Comparison of ENCODE assay signal across 3 worm cellular contexts in genomic region chrIV:8687605-8688191, ce11.
TF ChIP-seq lines count a peak whose summit lies in the region.

snrp-3 (minus strand) TSS chrIV:8687810.

TF ChIP-seq in whole organism, L1 larva, 84 proteins besides CTCF, POLR2A, EP300 and RAD21 (continued from another document and continues in another):
- TF ChIP-seq hlh-17 (GFP tag; optimal IDR thresholded peaks at IDR 0.05; lab: Kevin White, UChicago; ENCODE audit: borderline replicate concordance) (no peak), mep-1 (tag; optimal IDR thresholded peaks at IDR 0.05; lab: Kevin White, UChicago) (peak; percentile 97), hpl-2 (GFP tag; optimal IDR thresholded peaks at IDR 0.05; lab: Kevin White, UChicago) (peak; percentile 44), nhr-77 (tag; optimal IDR thresholded peaks at IDR 0.05; lab: Kevin White, UChicago) (peak; percentile 69), lin-13 (GFP tag; optimal IDR thresholded peaks at IDR 0.05; lab: Kevin White, UChicago) (peak; percentile 85), ztf-4 (tag; optimal IDR thresholded peaks at IDR 0.05; lab: Kevin White, UChicago) (peak; percentile 50), ama-1 (optimal IDR thresholded peaks at IDR 0.05; lab: Kevin White, UChicago) (peak; percentile 67), sptf-1 (tag; optimal IDR thresholded peaks at IDR 0.05; lab: Kevin White, UChicago) (no peak), ceh-63 (GFP tag; optimal IDR thresholded peaks at IDR 0.05; lab: Kevin White, UChicago) (no peak), xbp-1 (tag; optimal IDR thresholded peaks at IDR 0.05; lab: Kevin White, UChicago) (peak; percentile 85), fkh-10 (GFP tag; optimal IDR thresholded peaks at IDR 0.05; lab: Kevin White, UChicago) (peak; percentile 20), dpl-1 (GFP tag; optimal IDR thresholded peaks at IDR 0.05; lab: Kevin White, UChicago) (peak; percentile 95 to 98 (median 97)), nhr-71 (tag; optimal IDR thresholded peaks at IDR 0.05; lab: Kevin White, UChicago) (peak; percentile 93), lin-14 (GFP tag; optimal IDR thresholded peaks at IDR 0.05; lab: Kevin White, UChicago) (peak; percentile 83), nhr-76 (tag; optimal IDR thresholded peaks at IDR 0.05; lab: Kevin White, UChicago) (no peak), pax-3 (tag; optimal IDR thresholded peaks at IDR 0.05; lab: Kevin White, UChicago) (peak; percentile 44), lir-3 (tag; optimal IDR thresholded peaks at IDR 0.05; lab: Kevin White, UChicago; ENCODE audit: poor library complexity) (peak; percentile 65), snu-23 (GFP tag; optimal IDR thresholded peaks at IDR 0.05; lab: Kevin White, UChicago) (peak; percentile 91), unc-62 (GFP tag; optimal IDR thresholded peaks at IDR 0.05; lab: Kevin White, UChicago) (no peak), lsy-2 (tag; optimal IDR thresholded peaks at IDR 0.05; lab: Kevin White, UChicago) (peak; percentile 92 to 94), skn-1 (tag; optimal IDR thresholded peaks at IDR 0.05; lab: Kevin White, UChicago) (peak; percentile 80), sup-37 (GFP tag; optimal IDR thresholded peaks at IDR 0.05; lab: Kevin White, UChicago) (peak; percentile 0), aha-1 (tag; optimal IDR thresholded peaks at IDR 0.05; lab: Kevin White, UChicago) (peak; percentile 17), elt-3 (tag; optimal IDR thresholded peaks at IDR 0.05; lab: Kevin White, UChicago) (peak in 2 of 6 experiments; percentile 61 to 76), ceh-8 (GFP tag; optimal IDR thresholded peaks at IDR 0.05; lab: Kevin White, UChicago) (peak; percentile 75), efl-1 (optimal IDR thresholded peaks at IDR 0.05; lab: Kevin White, UChicago) (peak; percentile 87 to 96), efl-1 (GFP tag; optimal IDR thresholded peaks at IDR 0.05 in 1 of 2; lab: Kevin White, UChicago) (peak; percentile 95 to 100), C34B4.2 (tag; optimal IDR thresholded peaks at IDR 0.05; lab: Kevin White, UChicago) (no peak), efl-3 (GFP tag; optimal IDR thresholded peaks at IDR 0.05; lab: Kevin White, UChicago) (no peak), pqm-1 (tag; optimal IDR thresholded peaks at IDR 0.05; lab: Kevin White, UChicago) (no peak), rnt-1 (tag; optimal IDR thresholded peaks at IDR 0.05; lab: Kevin White, UChicago) (peak; percentile 89), elt-2 (tag; optimal IDR thresholded peaks at IDR 0.05; lab: Kevin White, UChicago) (peak; percentile 60), ces-1 (GFP tag; optimal IDR thresholded peaks at IDR 0.05; lab: Kevin White, UChicago) (no peak), ceh-88 (GFP tag; IDR thresholded peaks at IDR 0.05; lab: Robert Waterston, UW) (no peak), zag-1 (tag; optimal IDR thresholded peaks at IDR 0.05; lab: Kevin White, UChicago) (peak; percentile 82), nhr-237 (tag; optimal IDR thresholded peaks at IDR 0.05; lab: Kevin White, UChicago) (no peak), isw-1 (GFP tag; IDR thresholded peaks at IDR 0.05; lab: Robert Waterston, UW) (peak; percentile 82), ztf-11 (tag; optimal IDR thresholded peaks at IDR 0.05; lab: Kevin White, UChicago) (peak in 1 of 2 experiments; percentile 47), tlp-1 (tag; optimal IDR thresholded peaks at IDR 0.05; lab: Kevin White, UChicago) (no peak), unc-30 (tag; optimal IDR thresholded peaks at IDR 0.05; lab: Kevin White, UChicago) (no peak), aly-2 (tag; optimal IDR thresholded peaks at IDR 0.05; lab: Kevin White, UChicago) (peak; percentile 86), C16A3.4 (tag; optimal IDR thresholded peaks at IDR 0.05; lab: Kevin White, UChicago) (peak; percentile 92), lin-39 (tag; optimal IDR thresholded peaks at IDR 0.05; lab: Kevin White, UChicago) (peak; percentile 91), nhr-28 (tag; optimal IDR thresholded peaks at IDR 0.05; lab: Kevin White, UChicago) (no peak)

TF ChIP-seq in whole organism, L3 larva, 47 proteins besides CTCF, POLR2A, EP300 and RAD21 (continued from another document):
- TF ChIP-seq nhr-76 (tag; optimal IDR thresholded peaks at IDR 0.05; lab: Kevin White, UChicago) (no peak), nhr-77 (tag; optimal IDR thresholded peaks at IDR 0.05; lab: Kevin White, UChicago) (peak; percentile 39), lsy-12 (tag; optimal IDR thresholded peaks at IDR 0.05; lab: Kevin White, UChicago) (peak; percentile 64), fkh-2 (tag; optimal IDR thresholded peaks at IDR 0.05; lab: Kevin White, UChicago) (no peak), ceh-16 (tag; optimal IDR thresholded peaks at IDR 0.05; lab: Kevin White, UChicago) (no peak), elt-1 (tag; optimal IDR thresholded peaks at IDR 0.05; lab: Kevin White, UChicago) (no peak), nhr-12 (tag; optimal IDR thresholded peaks at IDR 0.05; lab: Kevin White, UChicago) (no peak), lin-39 (tag; optimal IDR thresholded peaks at IDR 0.05; lab: Kevin White, UChicago) (peak; percentile 19), nhr-25 (tag; optimal IDR thresholded peaks at IDR 0.05; lab: Kevin White, UChicago) (peak; percentile 81), unc-62 (GFP tag; optimal IDR thresholded peaks at IDR 0.05; lab: Kevin White, UChicago) (no peak), ztf-11 (tag; optimal IDR thresholded peaks at IDR 0.05; lab: Kevin White, UChicago) (no peak), elt-3 (tag; optimal IDR thresholded peaks at IDR 0.05; lab: Kevin White, UChicago) (no peak), nhr-67 (tag; optimal IDR thresholded peaks at IDR 0.05; lab: Kevin White, UChicago) (no peak), snpc-4 (tag; optimal IDR thresholded peaks at IDR 0.05; lab: Kevin White, UChicago) (peak; percentile 77), eor-1 (tag; optimal IDR thresholded peaks at IDR 0.05; lab: Kevin White, UChicago) (no peak), ztf-4 (tag; optimal IDR thresholded peaks at IDR 0.05; lab: Kevin White, UChicago) (no peak), tbx-2 (tag; optimal IDR thresholded peaks at IDR 0.05; lab: Kevin White, UChicago) (peak; percentile 49), elt-2 (tag; optimal IDR thresholded peaks at IDR 0.05; lab: Kevin White, UChicago) (peak; percentile 42), daf-12 (tag; optimal IDR thresholded peaks at IDR 0.05; lab: Kevin White, UChicago) (no peak), aly-2 (tag; optimal IDR thresholded peaks at IDR 0.05; lab: Kevin White, UChicago) (no peak), ama-1 (optimal IDR thresholded peaks at IDR 0.05; lab: Kevin White, UChicago) (peak; percentile 71), pha-4 (tag; optimal IDR thresholded peaks at IDR 0.05; lab: Kevin White, UChicago) (peak; percentile 92), nhr-11 (tag; optimal IDR thresholded peaks at IDR 0.05; lab: Kevin White, UChicago) (peak; percentile 38), egl-27 (tag; optimal IDR thresholded peaks at IDR 0.05; lab: Kevin White, UChicago) (no peak), fkh-10 (GFP tag; optimal IDR thresholded peaks at IDR 0.05; lab: Kevin White, UChicago) (no peak), zag-1 (tag; optimal IDR thresholded peaks at IDR 0.05; lab: Kevin White, UChicago) (no peak), sea-2 (GFP tag; optimal IDR thresholded peaks at IDR 0.05; lab: Kevin White, UChicago) (no peak), nfya-1 (tag; optimal IDR thresholded peaks at IDR 0.05; lab: Kevin White, UChicago; ENCODE audit: insufficient read depth) (peak; percentile 84)

TF ChIP-seq in whole organism, young adult, 124 proteins besides CTCF, POLR2A, EP300 and RAD21 (continued from another document and continues in another):
- no peak for TF ChIP-seq F39B2.1 (GFP tag; IDR thresholded peaks at IDR 0.05; lab: Robert Waterston, UW)
- peak; percentile 96 for TF ChIP-seq ztf-18 (tag; optimal IDR thresholded peaks at IDR 0.05; lab: Kevin White, UChicago)
- TF ChIP-seq T26A5.8 (tag; optimal IDR thresholded peaks at IDR 0.05; lab: Kevin White, UChicago) = no peak
- TF ChIP-seq nhr-27 (tag; optimal IDR thresholded peaks at IDR 0.05; lab: Kevin White, UChicago) = no peak
- TF ChIP-seq egl-18 (GFP tag; IDR thresholded peaks at IDR 0.05; lab: Robert Waterston, UW) = no peak
- TF ChIP-seq lsy-27 (tag; optimal IDR thresholded peaks at IDR 0.05; lab: Kevin White, UChicago; ENCODE audit: borderline replicate concordance, insufficient read depth) = no peak
- no peak for TF ChIP-seq ztf-6 (GFP tag; IDR thresholded peaks at IDR 0.05; lab: Robert Waterston, UW)
- no peak for TF ChIP-seq ccch-3 (GFP tag; optimal IDR thresholded peaks at IDR 0.05; lab: Kevin White, UChicago)
- 0 out of 2 replicates have a peak, but pooled peaks have one; percentile 31 for TF ChIP-seq madf-3 (GFP tag; IDR thresholded peaks at IDR 0.05; lab: Robert Waterston, UW)
- no peak for TF ChIP-seq ceh-91 (GFP tag; IDR thresholded peaks at IDR 0.05; lab: Robert Waterston, UW)
- peak; percentile 71 for TF ChIP-seq D2030.7 (GFP tag; IDR thresholded peaks at IDR 0.05; lab: Robert Waterston, UW)
- no peak for TF ChIP-seq ztf-25 (GFP tag; IDR thresholded peaks at IDR 0.05; lab: Robert Waterston, UW)
- no peak; the same call in 1 of the 2 replicates for TF ChIP-seq K11D2.4 (GFP tag; IDR thresholded peaks at IDR 0.05; lab: Robert Waterston, UW)
- TF ChIP-seq tbp1 (GFP tag; optimal IDR thresholded peaks at IDR 0.05; lab: Kevin White, UChicago) = peak; percentile 21
- TF ChIP-seq lir-1 (GFP tag; conservative IDR thresholded peaks at IDR 0.05; lab: Robert Waterston, UW) = 0 out of 2 replicates have a peak, but pooled peaks have one; percentile 13
- peak; percentile 95 for TF ChIP-seq lin-54 (GFP tag; optimal IDR thresholded peaks at IDR 0.05; lab: Kevin White, UChicago)
- TF ChIP-seq lsl-1 (GFP tag; optimal IDR thresholded peaks at IDR 0.05; lab: Kevin White, UChicago) = peak; percentile 63
- TF ChIP-seq B0261.1 (tag; optimal IDR thresholded peaks at IDR 0.05; lab: Kevin White, UChicago) = no peak
- TF ChIP-seq atf-7 (tag; optimal IDR thresholded peaks at IDR 0.05; lab: Kevin White, UChicago) = no peak
- TF ChIP-seq gei-17 (GFP tag; optimal IDR thresholded peaks at IDR 0.05; lab: Kevin White, UChicago) = no peak
- TF ChIP-seq tbx-9 (tag; optimal IDR thresholded peaks at IDR 0.05; lab: Kevin White, UChicago; ENCODE audit: borderline replicate concordance) = no peak
- TF ChIP-seq him-1 (tag; optimal IDR thresholded peaks at IDR 0.05; lab: Kevin White, UChicago) = no peak
- TF ChIP-seq C17E4.6 (GFP tag; IDR thresholded peaks at IDR 0.05; lab: Robert Waterston, UW) = no peak
- no peak for TF ChIP-seq ets-4 (GFP tag; optimal IDR thresholded peaks at IDR 0.05; lab: Kevin White, UChicago)
- TF ChIP-seq unc-62 (GFP tag; optimal IDR thresholded peaks at IDR 0.05; lab: Kevin White, UChicago) = no peak
- 0 out of 2 replicates have a peak, but pooled peaks have one; percentile 42 for TF ChIP-seq B0336.3 (GFP tag; IDR thresholded peaks at IDR 0.05; lab: Robert Waterston, UW)
- peak; percentile 79 for TF ChIP-seq attf-5 (GFP tag; optimal IDR thresholded peaks at IDR 0.05; lab: Kevin White, UChicago)
- no peak for TF ChIP-seq mxl-1 (tag; optimal IDR thresholded peaks at IDR 0.05; lab: Kevin White, UChicago)
- TF ChIP-seq F57A8.1 (GFP tag; optimal IDR thresholded peaks at IDR 0.05; lab: Kevin White, UChicago) = no peak
- TF ChIP-seq hrde-1 (tag; optimal IDR thresholded peaks at IDR 0.05; lab: Kevin White, UChicago; ENCODE audit: borderline replicate concordance) = no peak
- peak; percentile 42 for TF ChIP-seq rcor-1 (GFP tag; IDR thresholded peaks at IDR 0.05; lab: Robert Waterston, UW)
- peak; percentile 42 for TF ChIP-seq madf-10 (tag; optimal IDR thresholded peaks at IDR 0.05; lab: Kevin White, UChicago)
- peak; percentile 37; the same call in 1 of the 2 replicates for TF ChIP-seq hmg-1.2 (GFP tag; IDR thresholded peaks at IDR 0.05; lab: Robert Waterston, UW)
- no peak for TF ChIP-seq fkh-3 (tag; optimal IDR thresholded peaks at IDR 0.05; lab: Kevin White, UChicago)
- no peak for TF ChIP-seq F10E7.11 (tag; optimal IDR thresholded peaks at IDR 0.05; lab: Kevin White, UChicago)
- TF ChIP-seq bed-2 (GFP tag; IDR thresholded peaks at IDR 0.05; lab: Robert Waterston, UW) = no peak
- peak; percentile 29 for TF ChIP-seq nhr-80 (tag; optimal IDR thresholded peaks at IDR 0.05; lab: Kevin White, UChicago)
- TF ChIP-seq mcd-1 (GFP tag; IDR thresholded peaks at IDR 0.05; lab: Robert Waterston, UW) = peak; percentile 76
- no peak for TF ChIP-seq cebp-1 (GFP tag; IDR thresholded peaks at IDR 0.05; lab: Robert Waterston, UW)
- peak; percentile 75 for TF ChIP-seq cebp-1 (tag; optimal IDR thresholded peaks at IDR 0.05; lab: Kevin White, UChicago)
- no peak for TF ChIP-seq athp-1 (tag; optimal IDR thresholded peaks at IDR 0.05; lab: Kevin White, UChicago)
- TF ChIP-seq ekl-4 (GFP tag; IDR thresholded peaks at IDR 0.05; lab: Robert Waterston, UW) = peak; percentile 52; the same call in 1 of the 2 replicates
- no peak for TF ChIP-seq mel-28 (tag; optimal IDR thresholded peaks at IDR 0.05; lab: Kevin White, UChicago; ENCODE audit: borderline replicate concordance)
- peak; percentile 73 for TF ChIP-seq dpl-1 (GFP tag; optimal IDR thresholded peaks at IDR 0.05; lab: Kevin White, UChicago)
- peak; percentile 43; the same call in 1 of the 2 replicates for TF ChIP-seq pbrm-1 (GFP tag; IDR thresholded peaks at IDR 0.05; lab: Robert Waterston, UW)
- no peak for TF ChIP-seq hlh-26 (GFP tag; conservative IDR thresholded peaks at IDR 0.05; lab: Robert Waterston, UW)
- TF ChIP-seq ceh-100 (GFP tag; IDR thresholded peaks at IDR 0.05; lab: Robert Waterston, UW) = no peak
- TF ChIP-seq ceh-40 (GFP tag; IDR thresholded peaks at IDR 0.05; lab: Robert Waterston, UW) = no peak
- peak; percentile 2 for TF ChIP-seq F23B12.7 (tag; optimal IDR thresholded peaks at IDR 0.05; lab: Kevin White, UChicago; ENCODE audit: insufficient read depth)
- no peak for TF ChIP-seq nhr-120 (GFP tag; IDR thresholded peaks at IDR 0.05; lab: Robert Waterston, UW)
- peak; percentile 32; the same call in 1 of the 2 replicates for TF ChIP-seq hsf-1 (GFP tag; IDR thresholded peaks at IDR 0.05; lab: Robert Waterston, UW)
- no peak for TF ChIP-seq Y67H2A.10 (GFP tag; conservative IDR thresholded peaks at IDR 0.05; lab: Robert Waterston, UW)
- TF ChIP-seq F33H1.4 (GFP tag; IDR thresholded peaks at IDR 0.05; lab: Robert Waterston, UW) = peak; percentile 67
- peak in 1 of 2 experiments; percentile 12 for TF ChIP-seq let-607 (tag; optimal IDR thresholded peaks at IDR 0.05; lab: Kevin White, UChicago)
- TF ChIP-seq snpc-4 (GFP tag; optimal IDR thresholded peaks at IDR 0.05; lab: Kevin White, UChicago) = peak; percentile 37
- TF ChIP-seq snpc-4 (tag; optimal IDR thresholded peaks at IDR 0.05; lab: Kevin White, UChicago) = peak; percentile 51 to 57 (median 55)
- TF ChIP-seq ztf-26 (tag; optimal IDR thresholded peaks at IDR 0.05; lab: Kevin White, UChicago) = no peak
- TF ChIP-seq snpc-3.4 (tag; optimal IDR thresholded peaks at IDR 0.05; lab: Kevin White, UChicago) = no peak
- TF ChIP-seq rec-8 (tag; optimal IDR thresholded peaks at IDR 0.05; lab: Kevin White, UChicago) = no peak
- no peak for TF ChIP-seq B0019.2 (GFP tag; conservative IDR thresholded peaks at IDR 0.05; lab: Robert Waterston, UW)
- no peak for TF ChIP-seq sdz-38 (tag; optimal IDR thresholded peaks at IDR 0.05; lab: Kevin White, UChicago)
- no peak for TF ChIP-seq lag-1 (GFP tag; IDR thresholded peaks at IDR 0.05; lab: Robert Waterston, UW)
- TF ChIP-seq nfyb-1 (GFP tag; IDR thresholded peaks at IDR 0.05; lab: Robert Waterston, UW) = peak; percentile 73
- TF ChIP-seq dpff-1 (tag; optimal IDR thresholded peaks at IDR 0.05; lab: Kevin White, UChicago) = no peak
- TF ChIP-seq nhr-179 (tag; optimal IDR thresholded peaks at IDR 0.05; lab: Kevin White, UChicago) = no peak
- no peak for TF ChIP-seq attf-6 (GFP tag; IDR thresholded peaks at IDR 0.05; lab: Robert Waterston, UW)
- TF ChIP-seq ztf-3 (GFP tag; optimal IDR thresholded peaks at IDR 0.05; lab: Kevin White, UChicago) = no peak
- TF ChIP-seq aptf-3 (GFP tag; IDR thresholded peaks at IDR 0.05; lab: Robert Waterston, UW) = no peak
- no peak for TF ChIP-seq zim-3 (tag; optimal IDR thresholded peaks at IDR 0.05; lab: Kevin White, UChicago)
- peak; percentile 89; the same call in 1 of the 2 replicates for TF ChIP-seq Y53G8AR.9 (GFP tag; conservative IDR thresholded peaks at IDR 0.05; lab: Robert Waterston, UW)
- peak; percentile 11 for TF ChIP-seq chd-7 (tag; optimal IDR thresholded peaks at IDR 0.05; lab: Kevin White, UChicago)
